Worm (Caenorhabditis elegans) whole organism, early embryonic: ENCODE data around the gene Y32B12B.2.

ENCODE experiments used
- F13C5.2 ChIP-seq: sonication (generic microtip); optimal IDR thresholded peaks from 2 replicates; lab custom pipeline; 2017; ENCODE audit warnings: mild to moderate bottlenecking, missing genetic modification characterization, inconsistent platforms, missing compliant biosample characterization
- aly-1 ChIP-seq: sonication (generic microtip); optimal IDR thresholded peaks from 2 replicates; lab custom pipeline; 2016; ENCODE audit warnings: missing genetic modification characterization, missing compliant biosample characterization
- ama-1 ChIP-seq: fragments of 150-350 bp; optimal IDR thresholded peaks from 2 replicates; lab custom pipeline; 2014
- ceh-13 ChIP-seq: fragments of 200-800 bp; sonication (Bioruptor generic); optimal IDR thresholded peaks from 2 replicates; lab custom pipeline; 2018; ENCODE audit warnings: mild to moderate bottlenecking, missing genetic modification characterization, missing compliant biosample characterization
- ceh-36 ChIP-seq: sonication (generic microtip); optimal IDR thresholded peaks from 2 replicates; lab custom pipeline; 2016; ENCODE audit warnings: missing genetic modification characterization, inconsistent platforms, missing compliant biosample characterization
- flt-1 ChIP-seq: fragments of 200-800 bp; sonication (Bioruptor generic); IDR thresholded peaks from 2 replicates; pipeline ENCODE4 v1.3.6; 2022; ENCODE audit warnings: missing genetic modification characterization, missing compliant biosample characterization
- hmbx-1 ChIP-seq: sonication (generic microtip); optimal IDR thresholded peaks from 2 replicates; lab custom pipeline; 2016; ENCODE audit warnings: mild to moderate bottlenecking, missing genetic modification characterization, missing compliant biosample characterization
- pes-1 ChIP-seq: fragments of 200-800 bp; sonication (Bioruptor generic); IDR thresholded peaks from 2 replicates; pipeline ENCODE4 v1.3.6; 2022; ENCODE audit warnings: missing genetic modification reagents, missing genetic modification characterization, missing compliant biosample characterization
- scrt-1 ChIP-seq: fragments of 200-800 bp; sonication (Bioruptor generic); IDR thresholded peaks from 2 replicates; pipeline ENCODE4 v1.3.6; 2022; ENCODE audit warnings: missing genetic modification characterization, missing compliant biosample characterization
- tbx-11 ChIP-seq: fragments of 200-800 bp; sonication (Bioruptor generic); IDR thresholded peaks from 2 replicates; pipeline ENCODE4 v1.3.6; 2022; ENCODE audit warnings: missing genetic modification characterization, missing compliant biosample characterization
- tbx-37 ChIP-seq: fragments of 200-800 bp; sonication (Bioruptor generic); conservative IDR thresholded peaks from 2 replicates; pipeline ENCODE4 v1.3.6; 2022; ENCODE audit warnings: missing genetic modification reagents, missing genetic modification characterization, missing compliant biosample characterization

DNA sequence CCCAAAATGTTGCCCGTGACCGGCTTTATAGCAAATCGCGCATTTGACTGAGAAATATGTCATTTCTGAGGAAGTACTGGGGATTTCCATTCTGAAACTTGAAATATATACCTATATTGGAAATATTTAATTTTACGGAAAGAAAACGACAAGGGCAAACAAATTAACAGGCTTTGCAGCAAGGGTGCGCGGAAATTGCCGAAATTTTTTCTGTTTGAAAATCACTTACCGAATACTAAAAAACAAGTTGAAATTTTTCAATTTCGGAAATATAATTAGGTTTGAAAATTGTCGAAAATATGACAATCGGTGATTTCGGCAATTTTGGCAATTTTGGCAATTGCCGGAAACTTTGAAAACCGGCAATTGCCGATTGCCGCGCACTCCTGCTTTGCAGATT is 32.4 kb upstream of the Y32B12B.2 start, which contains the start of gene nhr-54:
- TF ChIP-seq flt-1 (GFP tag; lab: Robert Waterston, UW): no peak
- TF ChIP-seq aly-1 (tag; lab: Kevin White, UChicago): no peak
- TF ChIP-seq ama-1: no peak
- no peak for TF ChIP-seq pes-1 (GFP tag; lab: Robert Waterston, UW)
- TF ChIP-seq ceh-36 (tag; lab: Kevin White, UChicago): no peak
- TF ChIP-seq F13C5.2: no peak
- no peak for TF ChIP-seq tbx-11 (GFP tag; lab: Robert Waterston, UW)
- no peak for TF ChIP-seq hmbx-1 (tag; lab: Kevin White, UChicago)
- no peak for TF ChIP-seq scrt-1 (GFP tag; lab: Robert Waterston, UW)
- no peak for TF ChIP-seq tbx-37 (GFP tag; lab: Robert Waterston, UW)
- no peak for TF ChIP-seq ceh-13
